Worm (Caenorhabditis elegans) whole organism, midembryonic: Measurements from ENCODE around the gene cdc-73.

Experiments used
- T22C8.4 ChIP-seq: fragments of 200-800 bp; sonication (Bioruptor generic); IDR thresholded peaks from 2 replicates; pipeline ENCODE4 v1.3.6; 2022; ENCODE audit warnings: missing genetic modification characterization, missing compliant biosample characterization
- flt-1 ChIP-seq: fragments of 200-800 bp; sonication (Bioruptor generic); IDR thresholded peaks from 2 replicates; pipeline ENCODE4 v1.3.6; 2022; ENCODE audit warnings: missing genetic modification characterization, missing compliant biosample characterization
- klf-2 ChIP-seq: fragments of 200-800 bp; sonication (Bioruptor generic); conservative IDR thresholded peaks from 2 replicates; pipeline ENCODE4 v1.3.6; 2022; ENCODE audit warnings: missing genetic modification reagents, missing genetic modification characterization, missing compliant biosample characterization

DNA sequence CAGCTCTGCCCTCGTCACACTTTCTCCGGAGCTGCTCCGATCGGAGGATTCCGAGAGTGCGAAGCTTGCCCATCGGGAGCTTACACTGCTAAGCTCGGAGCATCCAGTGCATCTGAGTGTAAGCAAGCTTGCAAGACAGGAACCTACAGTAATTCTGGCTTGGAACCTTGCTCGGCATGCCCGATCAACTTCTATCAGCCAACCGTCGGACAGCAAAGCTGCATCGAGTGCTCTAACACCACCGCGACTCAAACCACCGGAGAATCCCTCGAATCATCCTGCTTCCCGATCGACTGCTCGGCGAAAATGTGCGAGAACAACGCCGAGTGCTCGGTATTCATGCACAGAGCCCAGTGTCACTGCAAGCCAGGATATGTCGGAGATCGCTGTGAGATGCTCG, 38.2 kb upstream of the cdc-73 start:
- TF ChIP-seq flt-1 = no peak
- no peak for TF ChIP-seq klf-2 (GFP tag; lab: Robert Waterston, UW)
- no peak for TF ChIP-seq T22C8.4 (GFP tag; lab: Robert Waterston, UW)
